Worm (Caenorhabditis elegans) whole organism, L2 larva: ENCODE results near the gene poml-1.

Experiments
- C34F6.9 ChIP-seq: fragments of 150-350 bp; optimal IDR thresholded peaks from 2 replicates; lab custom pipeline; 2014; ENCODE audit warnings: missing biosample characterization, missing genetic modification characterization
- F13H6.1 ChIP-seq: sonication (generic microtip); optimal IDR thresholded peaks from 2 replicates; lab custom pipeline; 2016; ENCODE audit warnings: missing genetic modification characterization, missing compliant biosample characterization
- R02D3.7 ChIP-seq: fragments of 150-350 bp; optimal IDR thresholded peaks from 2 replicates; lab custom pipeline; 2014; ENCODE audit warnings: missing biosample characterization, missing genetic modification characterization
- Y55F3AM.14 ChIP-seq: fragments of 200-800 bp; sonication (Bioruptor generic); optimal IDR thresholded peaks from 2 replicates; lab custom pipeline; 2018; ENCODE audit warnings: mild to moderate bottlenecking, missing genetic modification characterization, missing compliant biosample characterization
- aly-2 ChIP-seq: fragments of 150-350 bp; optimal IDR thresholded peaks from 2 replicates; lab custom pipeline; 2014; ENCODE audit warnings: missing biosample characterization, missing genetic modification characterization
- ama-1 ChIP-seq: fragments of 150-350 bp; optimal IDR thresholded peaks from 2 replicates; lab custom pipeline; 2018; ENCODE audit warnings: inconsistent platforms
- blmp-1 ChIP-seq: sonication (generic microtip); optimal IDR thresholded peaks from 2 replicates; lab custom pipeline; 2017; ENCODE audit warnings: missing genetic modification characterization, mild to moderate bottlenecking, missing compliant biosample characterization, antibody characterized with exemption, moderate library complexity; ENCODE audit not compliant: insufficient read depth
- ceh-16 ChIP-seq: fragments of 150-350 bp; optimal IDR thresholded peaks from 2 replicates; lab custom pipeline; 2014; ENCODE audit warnings: missing biosample characterization, missing genetic modification characterization
- ceh-82 ChIP-seq: fragments of 150-350 bp; optimal IDR thresholded peaks from 2 replicates; lab custom pipeline; 2014; ENCODE audit warnings: missing biosample characterization, missing genetic modification characterization
- dmd-4 ChIP-seq: sonication (generic microtip); optimal IDR thresholded peaks from 2 replicates; lab custom pipeline; 2017; ENCODE audit warnings: missing biosample characterization, missing genetic modification characterization
- egl-27 ChIP-seq: sonication (generic microtip); optimal IDR thresholded peaks from 3 replicates; lab custom pipeline; 2017; ENCODE audit warnings: missing biosample characterization, missing genetic modification reagents, missing genetic modification characterization
- elt-1 ChIP-seq: fragments of 150-350 bp; optimal IDR thresholded peaks from 2 replicates; lab custom pipeline; 2014; ENCODE audit warnings: missing biosample characterization, missing genetic modification characterization
- elt-3 ChIP-seq: sonication (generic microtip); optimal IDR thresholded peaks from 2 replicates; lab custom pipeline; 2017; ENCODE audit warnings: missing biosample characterization, missing genetic modification characterization
- fos-1 ChIP-seq: fragments of 150-350 bp; optimal IDR thresholded peaks from 2 replicates; lab custom pipeline; 2014; ENCODE audit warnings: missing biosample characterization, missing genetic modification characterization
- gmeb-1 ChIP-seq: fragments of 150-350 bp; optimal IDR thresholded peaks from 2 replicates; lab custom pipeline; 2014; ENCODE audit warnings: missing biosample characterization, missing genetic modification characterization
- lin-11 ChIP-seq: fragments of 150-350 bp; sonication (generic microtip); optimal IDR thresholded peaks from 2 replicates; lab custom pipeline; 2014; ENCODE audit warnings: missing biosample characterization, missing genetic modification characterization, inconsistent platforms, mixed read lengths
- lin-39 ChIP-seq: fragments of 150-350 bp; optimal IDR thresholded peaks from 2 replicates; lab custom pipeline; 2014; ENCODE audit warnings: missing biosample characterization, missing genetic modification reagents, missing genetic modification characterization
- lsy-2 ChIP-seq, 2 experiments: fragments of 150-350 bp in 1 of 2; sonication (generic microtip) in 1 of 2; optimal IDR thresholded peaks; 2 replicates each; lab custom pipeline; 2014 to 2017; ENCODE audit warnings: missing biosample characterization in 2 of 2, missing genetic modification characterization in 2 of 2
- mbf-1 ChIP-seq: sonication (generic microtip); optimal IDR thresholded peaks from 2 replicates; lab custom pipeline; 2017; ENCODE audit warnings: missing biosample characterization, missing genetic modification characterization
- mdl-1 ChIP-seq, 2 experiments: fragments of 150-350 bp in 1 of 2; sonication (generic microtip) in 1 of 2; optimal IDR thresholded peaks; 2 replicates each; lab custom pipeline; 2017; ENCODE audit warnings: missing biosample characterization in 2 of 2, missing genetic modification characterization in 2 of 2
- nhr-10 ChIP-seq: sonication (generic microtip); optimal IDR thresholded peaks from 2 replicates; lab custom pipeline; 2017; ENCODE audit warnings: missing biosample characterization, missing genetic modification characterization
- nhr-11 ChIP-seq: fragments of 150-350 bp; optimal IDR thresholded peaks from 2 replicates; lab custom pipeline; 2014; ENCODE audit warnings: missing biosample characterization, missing genetic modification characterization
- nhr-12 ChIP-seq: fragments of 150-350 bp; optimal IDR thresholded peaks from 2 replicates; lab custom pipeline; 2014; ENCODE audit warnings: missing biosample characterization, missing genetic modification characterization
- nhr-129 ChIP-seq: fragments of 150-350 bp; optimal IDR thresholded peaks from 2 replicates; lab custom pipeline; 2014; ENCODE audit warnings: missing biosample characterization, missing genetic modification characterization
- nhr-21 ChIP-seq: fragments of 150-350 bp; optimal IDR thresholded peaks from 2 replicates; lab custom pipeline; 2014; ENCODE audit warnings: missing biosample characterization, missing genetic modification characterization
- nhr-23 ChIP-seq: fragments of 150-350 bp; optimal IDR thresholded peaks from 2 replicates; lab custom pipeline; 2014; ENCODE audit warnings: missing biosample characterization, missing genetic modification reagents, missing genetic modification characterization
- nhr-237 ChIP-seq: fragments of 150-350 bp; optimal IDR thresholded peaks from 2 replicates; lab custom pipeline; 2014; ENCODE audit warnings: missing biosample characterization, missing genetic modification characterization
- nhr-6 ChIP-seq: fragments of 150-350 bp; optimal IDR thresholded peaks from 2 replicates; lab custom pipeline; 2014; ENCODE audit warnings: missing biosample characterization, missing genetic modification characterization
- peb-1 ChIP-seq: fragments of 150-350 bp; optimal IDR thresholded peaks from 2 replicates; lab custom pipeline; 2014; ENCODE audit warnings: missing biosample characterization, missing genetic modification characterization
- sem-4 ChIP-seq: fragments of 150-350 bp; optimal IDR thresholded peaks from 2 replicates; lab custom pipeline; 2014; ENCODE audit warnings: missing biosample characterization, missing genetic modification reagents, missing genetic modification characterization
- skn-1 ChIP-seq: sonication (generic microtip); optimal IDR thresholded peaks from 2 replicates; lab custom pipeline; 2017; ENCODE audit warnings: missing biosample characterization, missing genetic modification characterization
- sma-3 ChIP-seq: sonication (generic microtip); optimal IDR thresholded peaks from 2 replicates; lab custom pipeline; 2016; ENCODE audit warnings: missing genetic modification reagents, missing genetic modification characterization, missing compliant biosample characterization
- sma-9 ChIP-seq, 2 experiments: fragments of 150-350 bp in 1 of 2; sonication (generic microtip) in 1 of 2; optimal IDR thresholded peaks; 2 replicates each; lab custom pipeline; 2014 to 2016; ENCODE audit warnings: missing genetic modification characterization in 2 of 2, mild to moderate bottlenecking in 1 of 2, missing biosample characterization in 1 of 2, missing compliant biosample characterization in 1 of 2, missing genetic modification reagents in 1 of 2, moderate library complexity in 1 of 2
- snpc-4 ChIP-seq: fragments of 150-350 bp; optimal IDR thresholded peaks from 2 replicates; lab custom pipeline; 2014; ENCODE audit warnings: missing biosample characterization, missing genetic modification characterization
- unc-39 ChIP-seq: fragments of 150-350 bp; optimal IDR thresholded peaks from 2 replicates; lab custom pipeline; 2014; ENCODE audit warnings: missing biosample characterization, missing genetic modification characterization
- unc-55 ChIP-seq: fragments of 150-350 bp; sonication (generic microtip); optimal IDR thresholded peaks from 3 replicates; lab custom pipeline; 2014; ENCODE audit warnings: missing biosample characterization, missing genetic modification reagents, missing genetic modification characterization
- unc-62 ChIP-seq: fragments of 150-350 bp; optimal IDR thresholded peaks from 2 replicates; lab custom pipeline; 2014; ENCODE audit warnings: missing biosample characterization, missing genetic modification reagents, missing genetic modification characterization
- zag-1 ChIP-seq: fragments of 150-350 bp; optimal IDR thresholded peaks from 2 replicates; lab custom pipeline; 2014; ENCODE audit warnings: missing biosample characterization, missing genetic modification characterization
- ztf-1 ChIP-seq: fragments of 200-800 bp; sonication (Bioruptor generic); conservative IDR thresholded peaks from 2 replicates; pipeline ENCODE4 v1.3.6; 2022; ENCODE audit warnings: missing genetic modification characterization, missing compliant biosample characterization
- ztf-11 ChIP-seq: sonication (generic microtip); optimal IDR thresholded peaks from 2 replicates; lab custom pipeline; 2017; ENCODE audit warnings: missing biosample characterization, missing genetic modification characterization

poml-1 gene

DNA sequence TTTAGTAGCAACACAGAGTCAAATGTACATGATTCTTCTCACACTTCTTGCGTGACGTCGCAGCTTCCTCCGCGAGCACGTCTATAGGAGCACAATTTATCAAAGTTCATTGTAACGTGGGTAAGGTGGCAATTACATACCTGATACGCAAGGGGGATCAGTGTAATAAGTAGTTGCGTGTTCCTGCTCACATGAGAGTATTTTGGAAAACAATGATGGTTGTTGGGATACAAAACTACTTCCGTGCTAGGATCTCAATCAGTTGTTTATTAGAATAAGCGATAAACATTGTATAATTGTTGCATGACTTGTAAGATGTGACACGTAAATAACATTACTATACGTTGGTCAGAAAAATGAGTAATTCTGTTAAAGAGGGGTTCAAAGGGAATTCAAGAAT lies 9.7 kb downstream of the poml-1 start:
- peak; percentile 44 for TF ChIP-seq sma-9 (GFP tag; optimal IDR thresholded peaks at IDR 0.05; lab: Kevin White, UChicago)
- no peak for TF ChIP-seq sma-9 (tag; optimal IDR thresholded peaks at IDR 0.05; lab: Kevin White, UChicago)
- no peak for TF ChIP-seq C34F6.9 (tag; lab: Kevin White, UChicago)
- peak in 1 of 2 experiments; percentile 41 for TF ChIP-seq lsy-2 (tag; optimal IDR thresholded peaks at IDR 0.05; lab: Kevin White, UChicago)
- TF ChIP-seq nhr-129 (tag; lab: Kevin White, UChicago), result peak; percentile 22

DNA sequence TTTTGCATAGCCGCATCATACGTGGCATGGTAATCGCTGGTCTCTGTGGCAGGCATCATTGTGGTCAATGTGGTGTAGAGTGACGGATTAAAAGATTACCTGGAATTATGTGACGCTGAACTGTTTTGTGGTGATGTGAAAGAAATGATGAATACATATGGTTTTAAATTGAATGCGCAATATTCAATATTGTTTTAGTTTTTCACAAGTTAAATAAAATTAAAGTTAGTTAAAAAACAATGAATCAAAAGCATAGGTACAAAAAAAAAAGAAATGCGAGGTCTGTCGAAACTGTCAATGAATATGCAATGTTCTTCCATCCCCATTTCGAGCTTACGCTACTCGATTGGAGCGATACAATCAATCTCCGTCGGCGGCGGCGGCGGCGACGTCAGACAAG lies 10.8 kb downstream of the poml-1 start, which contains the start of gene K02D3.2:
Gene K02D3.2 (minus strand): TSS at position 101 of the 400 bp plus-strand sequence.
- TF ChIP-seq R02D3.7 (tag; lab: Kevin White, UChicago) (no peak), blmp-1 (tag; lab: Kevin White, UChicago) (no peak), snpc-4 (tag; lab: Kevin White, UChicago) (no peak), unc-62 (no peak), nhr-23 (no peak), sma-3 (GFP tag; lab: Kevin White, UChicago) (no peak)

DNA sequence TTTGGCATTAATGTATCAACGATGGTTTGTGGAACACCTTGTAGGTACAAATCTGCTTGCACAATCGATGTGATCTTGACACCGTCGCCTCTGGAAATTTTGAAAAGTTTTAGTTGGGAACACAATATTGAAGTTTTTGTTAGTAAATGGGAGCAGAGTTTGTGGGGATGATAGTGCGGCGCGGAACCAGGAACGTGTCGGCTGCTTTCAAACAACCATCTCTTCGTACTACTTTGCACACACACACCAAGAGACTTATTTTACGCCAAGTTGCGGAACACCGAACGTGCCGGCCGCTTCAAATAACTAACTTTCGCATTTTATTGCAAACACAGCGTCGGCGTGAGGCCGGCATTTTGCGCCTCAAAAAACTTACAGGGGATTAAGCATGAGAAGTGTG lies 13.7 kb downstream of the poml-1 start:
- TF ChIP-seq ama-1 (lab: Kevin White, UChicago) (no peak), Y55F3AM.14 (GFP tag; lab: Kevin White, UChicago) (no peak), snpc-4 (tag; lab: Kevin White, UChicago) (peak; percentile 58)

ce11 chrX:13706607-13707006 lies 16.1 kb downstream of the poml-1 start, which contains the start of gene K02D3.1:
K02D3.1 (plus strand) TSS chrX:13706907.
- no peak for TF ChIP-seq zag-1 (tag; lab: Kevin White, UChicago)
- no peak for TF ChIP-seq F13H6.1 (tag; lab: Kevin White, UChicago)
- TF ChIP-seq fos-1 (tag; lab: Kevin White, UChicago), result no peak
- TF ChIP-seq C34F6.9 (tag; lab: Kevin White, UChicago), result no peak
- no peak for TF ChIP-seq lsy-2 (tag; optimal IDR thresholded peaks at IDR 0.05; lab: Kevin White, UChicago)
- no peak for TF ChIP-seq nhr-11
- no peak for TF ChIP-seq elt-3 (tag; lab: Kevin White, UChicago)
- TF ChIP-seq dmd-4 (tag; lab: Kevin White, UChicago), result no peak
- TF ChIP-seq egl-27 (tag; lab: Kevin White, UChicago), result no peak
- TF ChIP-seq nhr-21, result no peak
- TF ChIP-seq gmeb-1 (tag; lab: Kevin White, UChicago), result no peak
- no peak for TF ChIP-seq unc-39
- no peak for TF ChIP-seq sma-9 (GFP tag; optimal IDR thresholded peaks at IDR 0.05; lab: Kevin White, UChicago)
- no peak for TF ChIP-seq sma-9 (tag; optimal IDR thresholded peaks at IDR 0.05; lab: Kevin White, UChicago)
- no peak for TF ChIP-seq elt-1 (tag; lab: Kevin White, UChicago)
- TF ChIP-seq nhr-23, result no peak
- no peak for TF ChIP-seq ztf-11 (tag; lab: Kevin White, UChicago)
- TF ChIP-seq, all 48 proteins: peak for 0

DNA sequence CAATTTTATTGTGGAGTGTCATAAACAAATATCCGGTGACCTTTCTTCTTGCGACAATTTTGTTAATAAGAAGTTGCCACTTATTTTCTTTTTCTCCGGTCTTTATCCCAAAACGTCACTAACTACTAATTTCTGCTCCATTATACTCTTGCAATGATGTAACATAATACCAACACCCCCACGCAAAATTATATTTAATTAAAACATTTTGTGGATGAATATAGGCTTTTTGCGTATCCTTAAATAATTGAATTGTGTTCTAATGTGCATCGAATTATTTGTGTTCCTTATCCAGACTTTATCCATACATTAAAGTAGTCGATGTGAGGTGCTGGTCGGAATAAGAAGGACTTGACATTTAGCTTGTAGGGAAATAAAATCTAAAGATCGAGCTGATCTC lies 19.8 kb downstream of the poml-1 start:
- no peak for TF ChIP-seq ceh-82 (tag; lab: Kevin White, UChicago)
- TF ChIP-seq Y55F3AM.14 (GFP tag; lab: Kevin White, UChicago), result no peak
- TF ChIP-seq nhr-11, result no peak
- no peak for TF ChIP-seq ztf-1 (GFP tag; lab: Robert Waterston, UW)
- no peak for TF ChIP-seq unc-39
- no peak for TF ChIP-seq F13H6.1 (tag; lab: Kevin White, UChicago)
- no peak for TF ChIP-seq C34F6.9 (tag; lab: Kevin White, UChicago)
- no peak for TF ChIP-seq unc-62
- no peak for TF ChIP-seq ztf-11 (tag; lab: Kevin White, UChicago)

DNA sequence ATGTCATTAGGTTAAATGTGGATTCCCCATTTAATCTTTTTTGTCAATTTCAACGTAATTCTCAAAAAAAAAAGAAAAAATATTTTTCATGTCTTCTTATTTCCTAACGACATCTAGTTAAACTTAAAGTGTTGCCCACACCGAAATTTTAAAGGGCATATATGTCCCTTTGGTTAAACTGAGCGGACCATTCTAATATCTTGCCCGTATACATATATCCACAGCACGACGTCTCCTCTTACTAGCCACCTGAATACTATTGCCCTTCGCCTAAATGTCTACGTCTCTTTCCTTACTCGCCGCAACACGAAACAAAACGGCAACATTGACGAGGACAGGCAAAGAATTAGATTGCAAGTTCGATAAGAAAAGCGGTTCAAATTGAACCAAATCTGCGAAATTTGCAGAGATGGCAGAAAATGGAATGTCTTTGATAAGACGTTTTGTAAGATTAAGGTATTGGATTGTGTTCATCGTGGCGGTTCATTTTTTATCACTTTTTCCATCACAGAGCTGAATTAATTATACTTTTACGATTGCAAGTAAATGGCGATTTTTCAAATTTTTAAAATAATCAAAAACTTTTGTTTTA lies 22.0 kb downstream of the poml-1 start:
- TF ChIP-seq nhr-10, result peak; percentile 97
- TF ChIP-seq unc-62, result peak; percentile 97
- peak; percentile 78 for TF ChIP-seq mbf-1 (tag; lab: Kevin White, UChicago)
- TF ChIP-seq sem-4 (tag; lab: Kevin White, UChicago), result peak; percentile 99
- peak; percentile 83 for TF ChIP-seq R02D3.7 (tag; lab: Kevin White, UChicago)
- peak; percentile 70 for TF ChIP-seq nhr-11
- peak; percentile 92 for TF ChIP-seq aly-2
- peak; percentile 84 for TF ChIP-seq skn-1
- TF ChIP-seq F13H6.1 (tag; lab: Kevin White, UChicago), result peak; percentile 99
- TF ChIP-seq nhr-12 (tag; lab: Kevin White, UChicago), result peak; percentile 72
- TF ChIP-seq ceh-82 (tag; lab: Kevin White, UChicago), result peak; percentile 99
- TF ChIP-seq fos-1 (tag; lab: Kevin White, UChicago), result peak; percentile 99
- peak; percentile 100 for TF ChIP-seq unc-55 (GFP tag; lab: Kevin White, UChicago)
- TF ChIP-seq nhr-6, result peak; percentile 100
- no peak for TF ChIP-seq nhr-23
- TF ChIP-seq peb-1 (tag; lab: Kevin White, UChicago), result peak; percentile 66
- peak; percentile 93 to 96 for TF ChIP-seq mdl-1 (tag; optimal IDR thresholded peaks at IDR 0.05; lab: Kevin White, UChicago)
- TF ChIP-seq nhr-21, result peak; percentile 100
- TF ChIP-seq lin-39 (tag; lab: Kevin White, UChicago), result peak; percentile 100
- TF ChIP-seq lin-11 (tag; lab: Kevin White, UChicago), result peak; percentile 97
- peak; percentile 98 for TF ChIP-seq ceh-16 (tag; lab: Kevin White, UChicago)
- peak; percentile 99 for TF ChIP-seq nhr-237 (tag; lab: Kevin White, UChicago)
- peak; percentile 99 for TF ChIP-seq zag-1 (tag; lab: Kevin White, UChicago)
- peak; percentile 100 for TF ChIP-seq nhr-129 (tag; lab: Kevin White, UChicago)
